Worm (Caenorhabditis elegans): ENCODE results near the gene Y73C8C.12.

- no peak for TF ChIP-seq ztf-29 (GFP tag; IDR thresholded peaks at IDR 0.05)
- TF ChIP-seq klf-2 (GFP tag; conservative IDR thresholded peaks at IDR 0.05) = no peak
- no peak for TF ChIP-seq ztf-23 (GFP tag; IDR thresholded peaks at IDR 0.05)
- TF ChIP-seq cog-1 (tag; optimal IDR thresholded peaks at IDR 0.05) = no peak
- no peak for TF ChIP-seq T22C8.4 (GFP tag; IDR thresholded peaks at IDR 0.05)
Observed at ce11 chrV:3100527-3100926, 24.5 kb upstream of the Y73C8C.12 start.

Data from whole organism, midembryonic.